Fruit fly (Drosophila melanogaster) whole organism, embryonic: ENCODE data around the gene Klp64D.

Experiments used
- Abd-B ChIP-seq: fragments of 200-800 bp; sonication (Bioruptor generic); optimal IDR thresholded peaks from 2 replicates; lab custom pipeline; 2018; ENCODE audit warnings: missing biosample characterization, mild to moderate bottlenecking, missing genetic modification characterization, moderate library complexity
- Antp ChIP-seq: fragments of 200-800 bp; sonication (Bioruptor generic); optimal IDR thresholded peaks from 3 replicates; lab custom pipeline; 2016; ENCODE audit warnings: missing biosample characterization, missing genetic modification characterization
- CG10147 ChIP-seq: fragments of 200-800 bp; sonication (Bioruptor generic); optimal IDR thresholded peaks from 2 replicates; lab custom pipeline; 2019; ENCODE audit warnings: missing biosample characterization, mild to moderate bottlenecking, missing genetic modification characterization, moderate library complexity
- CG10267 ChIP-seq: fragments of 200-800 bp; sonication (Bioruptor generic); optimal IDR thresholded peaks from 2 replicates; lab custom pipeline; 2018; ENCODE audit warnings: missing biosample characterization, mild to moderate bottlenecking, missing genetic modification characterization, moderate library complexity
- CG12104 ChIP-seq: fragments of 200-800 bp; sonication (Bioruptor generic); optimal IDR thresholded peaks from 3 replicates; lab custom pipeline; 2016; ENCODE audit warnings: missing biosample characterization, missing genetic modification characterization
- CG12236 ChIP-seq: fragments of 200-800 bp; sonication (Bioruptor generic); optimal IDR thresholded peaks from 2 replicates; lab custom pipeline; 2016; ENCODE audit warnings: missing biosample characterization, missing genetic modification characterization
- CG13123 ChIP-seq: fragments of 200-800 bp; sonication (Bioruptor generic); optimal IDR thresholded peaks from 2 replicates; lab custom pipeline; 2016; ENCODE audit warnings: missing biosample characterization, missing genetic modification characterization
- CG15011 ChIP-seq: fragments of 200-800 bp; sonication (Bioruptor generic); optimal IDR thresholded peaks from 3 replicates; lab custom pipeline; 2018; ENCODE audit warnings: missing biosample characterization, mild to moderate bottlenecking, missing genetic modification characterization
- CG17802 ChIP-seq: fragments of 200-800 bp; sonication (Bioruptor generic); optimal IDR thresholded peaks from 2 replicates; lab custom pipeline; 2018; ENCODE audit warnings: missing biosample characterization, mild to moderate bottlenecking, missing genetic modification characterization, moderate library complexity
- CG18011 ChIP-seq: fragments of 200-800 bp; sonication (Bioruptor generic); optimal IDR thresholded peaks from 2 replicates; lab custom pipeline; 2017; ENCODE audit warnings: missing biosample characterization, missing genetic modification characterization, mild to moderate bottlenecking, moderate library complexity, missing genotype
- CG18619 ChIP-seq: fragments of 200-800 bp; sonication (Bioruptor generic); optimal IDR thresholded peaks from 3 replicates; lab custom pipeline; 2017; ENCODE audit warnings: missing biosample characterization, mild to moderate bottlenecking, missing genetic modification characterization
- CG33557 ChIP-seq: fragments of 200-800 bp; sonication (Bioruptor generic); optimal IDR thresholded peaks from 2 replicates; lab custom pipeline; 2019; ENCODE audit warnings: missing biosample characterization, mild to moderate bottlenecking, missing genetic modification characterization, moderate library complexity
- CG3726 ChIP-seq: fragments of 200-800 bp; sonication (Bioruptor generic); IDR thresholded peaks from 3 replicates; pipeline ENCODE4, ENCODE4 v1.3.6; 2022; ENCODE audit warnings: missing biosample characterization, missing genetic modification characterization
- CG4360 ChIP-seq: fragments of 200-800 bp; sonication (Bioruptor generic); IDR thresholded peaks from 2 replicates; pipeline ENCODE4 v1.3.6; 2022; ENCODE audit warnings: missing biosample characterization, missing genetic modification characterization
- CG6272 ChIP-seq: fragments of 200-800 bp; sonication (Bioruptor generic); IDR thresholded peaks from 2 replicates; pipeline ENCODE4 v1.3.6; 2022; ENCODE audit warnings: missing biosample characterization, missing genetic modification characterization
- CG7745 ChIP-seq: fragments of 200-800 bp; sonication (Bioruptor generic); optimal IDR thresholded peaks from 2 replicates; lab custom pipeline; 2018; ENCODE audit warnings: missing biosample characterization, mild to moderate bottlenecking, missing genetic modification characterization, moderate library complexity
- CG8388 ChIP-seq: fragments of 200-800 bp; sonication (Bioruptor generic); optimal IDR thresholded peaks from 2 replicates; lab custom pipeline; 2019; ENCODE audit warnings: missing biosample characterization, mild to moderate bottlenecking, missing genetic modification characterization, moderate library complexity
- Camta ChIP-seq: fragments of 200-800 bp; sonication (Bioruptor generic); optimal IDR thresholded peaks from 2 replicates; lab custom pipeline; 2016; ENCODE audit warnings: missing biosample characterization, missing genetic modification characterization
- CrebB ChIP-seq: fragments of 200-800 bp; sonication (Bioruptor generic); optimal IDR thresholded peaks from 3 replicates; lab custom pipeline; 2018; ENCODE audit warnings: missing biosample characterization, mild to moderate bottlenecking, missing genetic modification characterization
- Dad ChIP-seq: fragments of 200-800 bp; sonication (Bioruptor generic); optimal IDR thresholded peaks from 3 replicates; lab custom pipeline; 2016; ENCODE audit warnings: missing biosample characterization, missing genetic modification characterization
- Dip2 ChIP-seq: fragments of 200-800 bp; sonication (Bioruptor generic); IDR thresholded peaks from 2 replicates; pipeline ENCODE4 v1.3.6; 2022; ENCODE audit warnings: missing biosample characterization, missing genetic modification characterization
- Dref ChIP-seq: fragments of 200-800 bp; sonication (Bioruptor generic); IDR thresholded peaks from 2 replicates; pipeline ENCODE4 v1.3.6; 2022; ENCODE audit warnings: missing biosample characterization, missing genetic modification characterization
- Drgx ChIP-seq: fragments of 200-800 bp; sonication (Bioruptor generic); IDR thresholded peaks from 2 replicates; pipeline ENCODE4 v1.3.6; 2022; ENCODE audit warnings: missing biosample characterization, missing genetic modification characterization
- GATAe ChIP-seq: fragments of 200-800 bp; sonication (Bioruptor generic); conservative IDR thresholded peaks from 2 replicates; pipeline ENCODE4 v1.3.6; 2022; ENCODE audit warnings: missing biosample characterization, missing genetic modification characterization
- Jarid2 ChIP-seq: fragments of 200-800 bp; sonication (Bioruptor generic); optimal IDR thresholded peaks from 3 replicates; lab custom pipeline; 2017; ENCODE audit warnings: mild to moderate bottlenecking, missing biosample characterization, missing genetic modification reagents, missing genetic modification characterization
- Mes4 ChIP-seq: fragments of 200-800 bp; sonication (Bioruptor generic); optimal IDR thresholded peaks from 2 replicates; lab custom pipeline; 2016; ENCODE audit warnings: missing biosample characterization, missing genetic modification characterization
- Neu2 ChIP-seq: fragments of 200-800 bp; sonication (Bioruptor generic); optimal IDR thresholded peaks from 3 replicates; lab custom pipeline; 2016; ENCODE audit warnings: missing biosample characterization, missing genetic modification characterization, borderline replicate concordance
- Nf-YA ChIP-seq: fragments of 200-800 bp; sonication (Bioruptor generic); IDR thresholded peaks from 2 replicates; pipeline ENCODE4 v1.3.6; 2022; ENCODE audit warnings: missing biosample characterization, missing genetic modification characterization
- Pdp1 ChIP-seq, 2 experiments: fragments of 200-800 bp; sonication (Bioruptor generic); optimal IDR thresholded peaks; 3 replicates each; lab custom pipeline; 2016; ENCODE audit warnings: missing biosample characterization in 2 of 2, missing genetic modification characterization in 2 of 2, mild to moderate bottlenecking in 1 of 2, moderate library complexity in 1 of 2
- Six4 ChIP-seq: fragments of 200-800 bp; sonication (Bioruptor generic); optimal IDR thresholded peaks from 2 replicates; lab custom pipeline; 2016; ENCODE audit warnings: missing biosample characterization, missing genetic modification characterization
- Stat92E ChIP-seq, 3 experiments: fragments of >200 bp in 2 of 3; fragments of 200-800 bp in 1 of 3; sonication (Bioruptor generic) in 1 of 3; optimal IDR thresholded peaks; 2 replicates each; lab custom pipeline; 2017 to 2019; ENCODE audit warnings: missing biosample characterization in 3 of 3, missing genetic modification characterization in 3 of 3, mild to moderate bottlenecking in 1 of 3, moderate library complexity in 1 of 3
- Usf ChIP-seq: fragments of 200-800 bp; sonication (Bioruptor generic); optimal IDR thresholded peaks from 2 replicates; lab custom pipeline; 2017; ENCODE audit warnings: missing genotype, missing biosample characterization, missing genetic modification characterization
- ab ChIP-seq: fragments of 200-800 bp; sonication (Bioruptor generic); optimal IDR thresholded peaks from 2 replicates; lab custom pipeline; 2016; ENCODE audit warnings: missing biosample characterization, missing genetic modification characterization
- ato ChIP-seq: fragments of 200-800 bp; sonication (Bioruptor generic); IDR thresholded peaks from 2 replicates; pipeline ENCODE4 v1.3.6; 2022; ENCODE audit warnings: missing biosample characterization, missing genetic modification characterization; ENCODE audit not compliant: partially characterized antibody
- crp ChIP-seq, 2 experiments: fragments of 200-800 bp; sonication (Bioruptor generic); optimal IDR thresholded peaks; 2 replicates in 1 of 2; 3 replicates in 1 of 2; lab custom pipeline; 2017; ENCODE audit warnings: missing biosample characterization in 2 of 2, missing genetic modification characterization in 2 of 2, mild to moderate bottlenecking in 1 of 2, moderate library complexity in 1 of 2
- danr ChIP-seq: fragments of 200-800 bp; sonication (Bioruptor generic); IDR thresholded peaks from 2 replicates; pipeline ENCODE4 v1.3.6; 2022; ENCODE audit warnings: missing biosample characterization, missing genetic modification characterization
- dmrt11E ChIP-seq: fragments of 200-800 bp; sonication (Bioruptor generic); optimal IDR thresholded peaks from 3 replicates; lab custom pipeline; 2018; ENCODE audit warnings: missing biosample characterization, mild to moderate bottlenecking, missing genetic modification characterization, moderate library complexity
- dmrt99B ChIP-seq: fragments of 200-800 bp; sonication (Bioruptor generic); optimal IDR thresholded peaks from 2 replicates; lab custom pipeline; 2018; ENCODE audit warnings: missing biosample characterization, mild to moderate bottlenecking, missing genetic modification characterization, moderate library complexity
- kni ChIP-seq: fragments of 200-800 bp; sonication (Bioruptor generic); optimal IDR thresholded peaks from 3 replicates; lab custom pipeline; 2017; ENCODE audit warnings: mild to moderate bottlenecking, missing biosample characterization, missing genetic modification reagents, missing genetic modification characterization
- lbe ChIP-seq: fragments of 200-800 bp; sonication (Bioruptor generic); optimal IDR thresholded peaks from 2 replicates; lab custom pipeline; 2016; ENCODE audit warnings: missing biosample characterization, mild to moderate bottlenecking, missing genetic modification characterization
- lmd ChIP-seq: fragments of 200-800 bp; sonication (Bioruptor generic); IDR thresholded peaks from 2 replicates; pipeline ENCODE4 v1.3.6; 2022; ENCODE audit warnings: missing biosample characterization, missing genetic modification characterization
- luna ChIP-seq: fragments of 200-800 bp; sonication (Bioruptor generic); optimal IDR thresholded peaks from 2 replicates; lab custom pipeline; 2016; ENCODE audit warnings: missing biosample characterization, missing genetic modification characterization
- peb ChIP-seq: fragments of 200-800 bp; sonication (Bioruptor generic); IDR thresholded peaks from 2 replicates; pipeline ENCODE4 v1.3.6; 2022; ENCODE audit warnings: missing biosample characterization, missing genetic modification characterization
- pita ChIP-seq: fragments of 200-800 bp; sonication (Bioruptor generic); optimal IDR thresholded peaks from 2 replicates; lab custom pipeline; 2017; ENCODE audit warnings: missing biosample characterization, mild to moderate bottlenecking, missing genetic modification characterization
- sima ChIP-seq: fragments of 200-800 bp; sonication (Bioruptor generic); optimal IDR thresholded peaks from 2 replicates; lab custom pipeline; 2016; ENCODE audit warnings: missing biosample characterization, missing genetic modification characterization
- sisA ChIP-seq: fragments of 200-800 bp; sonication (Bioruptor generic); IDR thresholded peaks from 2 replicates; pipeline ENCODE4 v1.3.6; 2022; ENCODE audit warnings: missing biosample characterization, missing genetic modification characterization
- sr ChIP-seq: fragments of 200-800 bp; sonication (Bioruptor generic); IDR thresholded peaks from 3 replicates; pipeline ENCODE4 v1.3.6; 2022; ENCODE audit warnings: missing biosample characterization, missing genetic modification characterization
- sug ChIP-seq: fragments of 200-800 bp; optimal IDR thresholded peaks from 2 replicates; lab custom pipeline; 2019; ENCODE audit warnings: missing biosample characterization, mild to moderate bottlenecking, missing genetic modification characterization, moderate library complexity

The Klp64D gene

DNA sequence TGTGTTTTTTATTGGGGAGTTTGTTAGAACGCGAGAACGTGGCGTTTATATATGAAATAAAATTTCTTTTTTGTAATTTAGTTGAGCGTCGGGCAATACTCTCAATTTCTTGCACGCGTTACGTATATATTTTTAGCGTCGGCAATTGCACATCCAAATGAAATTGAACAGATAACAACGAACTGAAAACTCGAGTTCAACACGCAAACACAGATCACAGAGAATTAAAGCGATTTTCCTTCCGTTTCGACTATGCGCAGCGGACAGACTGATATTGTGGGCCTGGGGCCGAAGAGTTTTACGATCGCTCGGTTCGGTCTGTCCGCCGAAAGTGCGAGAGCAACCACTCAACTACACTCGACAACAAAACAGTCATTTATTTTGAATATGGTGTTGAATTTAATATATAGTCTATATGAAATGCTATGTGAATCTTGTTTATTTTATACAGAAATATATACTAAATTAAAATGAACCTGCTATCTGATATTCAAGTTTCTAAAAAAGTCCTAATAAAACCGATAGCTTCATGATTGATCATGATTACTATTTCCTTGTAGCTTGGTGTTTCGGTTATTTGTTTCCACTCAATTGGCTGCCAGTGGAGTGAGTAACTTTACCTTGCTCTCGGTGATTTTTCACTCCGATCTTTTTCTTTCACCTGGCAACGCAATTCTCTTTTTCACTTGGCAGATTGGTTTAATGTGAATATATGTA lies 4.0 kb downstream of the Klp64D start, which contains the start of gene CG46456 (continued):
- peak; percentile 96 for TF ChIP-seq CG10267 (tag; lab: Kevin White, UChicago)
- peak; percentile 90 for TF ChIP-seq CG18619 (GFP tag; lab: Kevin White, UChicago)
- peak; percentile 82; the same call in 1 of the 3 replicates for TF ChIP-seq CG3726 (GFP tag; lab: Robert Waterston, UW)
- peak; percentile 78 for TF ChIP-seq CG18011 (GFP tag; lab: Kevin White, UChicago)
- TF ChIP-seq pita (GFP tag; lab: Kevin White, UChicago) = no peak
- no peak for TF ChIP-seq sima
- TF ChIP-seq CG12236 (GFP tag; lab: Kevin White, UChicago) = peak; percentile 34
- TF ChIP-seq sisA (GFP tag; lab: Robert Waterston, UW) = peak; percentile 84
- TF ChIP-seq CG8388 (GFP tag; lab: Kevin White, UChicago) = peak; percentile 95
- TF ChIP-seq Usf (GFP tag; lab: Kevin White, UChicago) = peak; percentile 84
- peak; percentile 94 for TF ChIP-seq CG33557 (GFP tag; lab: Kevin White, UChicago)
- peak; percentile 70 for TF ChIP-seq CG13123
- no peak; the same call in 2 of the 3 replicates for TF ChIP-seq sr (GFP tag; lab: Robert Waterston, UW)
- TF ChIP-seq CG17802 = peak; percentile 55
- TF ChIP-seq danr = peak; percentile 81
- TF ChIP-seq Mes4 (GFP tag; lab: Kevin White, UChicago) = no peak
- TF ChIP-seq Stat92E (GFP tag; optimal IDR thresholded peaks at IDR 0.05; lab: Kevin White, UChicago) = peak in 1 of 3 experiments; percentile 93
- TF ChIP-seq CG15011 (GFP tag; lab: Kevin White, UChicago) = peak; percentile 92
- 0 out of 2 replicates have a peak, but pooled peaks have one; percentile 32 for TF ChIP-seq GATAe (GFP tag; lab: Robert Waterston, UW)
- TF ChIP-seq ab (GFP tag; lab: Kevin White, UChicago) = no peak
- peak; percentile 78 for TF ChIP-seq Nf-YA (GFP tag; lab: Robert Waterston, UW)
- TF ChIP-seq ato (GFP tag; lab: Robert Waterston, UW) = no peak
- peak in 1 of 2 experiments; percentile 59 for TF ChIP-seq crp (GFP tag; optimal IDR thresholded peaks at IDR 0.05; lab: Kevin White, UChicago)
- peak; percentile 93 for TF ChIP-seq CrebB (tag; lab: Kevin White, UChicago)
- no peak; the same call in none of the 2 replicates for TF ChIP-seq CG6272 (GFP tag; lab: Robert Waterston, UW)
- TF ChIP-seq kni (GFP tag; lab: Kevin White, UChicago) = peak; percentile 63
- TF ChIP-seq Drgx (GFP tag; lab: Robert Waterston, UW) = peak; percentile 95
- no peak for TF ChIP-seq Dip2 (GFP tag; lab: Robert Waterston, UW)
- peak; percentile 96 for TF ChIP-seq dmrt11E (tag; lab: Kevin White, UChicago)
- peak; percentile 94 for TF ChIP-seq Six4
- TF ChIP-seq Antp (GFP tag; lab: Kevin White, UChicago) = peak; percentile 31
- no peak for TF ChIP-seq CG4360
- peak; percentile 82 for TF ChIP-seq CG12104 (GFP tag; lab: Kevin White, UChicago)
- peak; percentile 85 for TF ChIP-seq Abd-B (GFP tag; lab: Kevin White, UChicago)
- peak; percentile 93 for TF ChIP-seq lmd (GFP tag; lab: Robert Waterston, UW)
- no peak for TF ChIP-seq Dref (GFP tag; lab: Robert Waterston, UW)
- TF ChIP-seq Dad (GFP tag; lab: Kevin White, UChicago) = peak; percentile 65
- peak; percentile 68; the same call in 1 of the 2 replicates for TF ChIP-seq peb
- TF ChIP-seq luna = no peak
- peak; percentile 94 for TF ChIP-seq sug (tag; lab: Kevin White, UChicago)
- peak; percentile 97 for TF ChIP-seq dmrt99B
- peak; percentile 96 for TF ChIP-seq CG10147 (GFP tag; lab: Kevin White, UChicago)
- TF ChIP-seq Pdp1 (GFP tag; optimal IDR thresholded peaks at IDR 0.05; lab: Kevin White, UChicago) = peak; percentile 64 to 76
- TF ChIP-seq Jarid2 (GFP tag; lab: Kevin White, UChicago) = peak; percentile 93
- TF ChIP-seq CG7745 (tag; lab: Kevin White, UChicago) = peak; percentile 67
- TF ChIP-seq Camta (GFP tag; lab: Kevin White, UChicago) = peak; percentile 60
- no peak for TF ChIP-seq Neu2 (GFP tag; lab: Kevin White, UChicago)
- peak; percentile 86 for TF ChIP-seq lbe
